Worm (Caenorhabditis elegans) whole organism, L4 larva: ENCODE results near the gene str-14.
A peak's percentile ranks its signal among the peaks of the same experiment; 100 is the strongest.

Experiments used
- F26F4.8 ChIP-seq: fragments of 200-800 bp; sonication (Bioruptor generic); conservative IDR thresholded peaks from 2 replicates; pipeline ENCODE4 v1.3.6; 2022; ENCODE audit warnings: missing genetic modification characterization, missing compliant biosample characterization
- F44E2.7 ChIP-seq: fragments of 200-800 bp; sonication (Bioruptor generic); IDR thresholded peaks from 2 replicates; pipeline ENCODE4 v2.1.2; 2022; ENCODE audit warnings: missing genetic modification characterization, missing compliant biosample characterization
- T20F7.1 ChIP-seq: fragments of 200-800 bp; sonication (Bioruptor generic); optimal IDR thresholded peaks from 2 replicates; lab custom pipeline; 2018; ENCODE audit warnings: mild to moderate bottlenecking, missing genetic modification characterization, missing compliant biosample characterization
- Y48G9A.11 ChIP-seq: fragments of 200-800 bp; sonication (Bioruptor generic); IDR thresholded peaks from 2 replicates; pipeline ENCODE4 v1.3.6; 2022; ENCODE audit warnings: missing genetic modification reagents, missing genetic modification characterization, missing compliant biosample characterization
- ZK337.2 ChIP-seq: fragments of 200-800 bp; sonication (Bioruptor generic); IDR thresholded peaks from 2 replicates; pipeline ENCODE4 v1.3.6; 2022; ENCODE audit warnings: missing genetic modification reagents, missing genetic modification characterization, missing compliant biosample characterization
- aha-1 ChIP-seq: fragments of 150-350 bp; peaks from one replicate; lab custom pipeline; 2014; ENCODE audit warnings: missing biosample characterization, missing genetic modification characterization
- ceh-28 ChIP-seq: fragments of 150-350 bp; optimal IDR thresholded peaks from 2 replicates; lab custom pipeline; 2014; ENCODE audit warnings: missing biosample characterization, missing genetic modification reagents, missing genetic modification characterization
- ceh-32 ChIP-seq: sonication (generic microtip); optimal IDR thresholded peaks from 2 replicates; lab custom pipeline; 2016; ENCODE audit warnings: mild to moderate bottlenecking, missing genetic modification characterization, missing compliant biosample characterization; ENCODE audit not compliant: poor library complexity
- ceh-44 ChIP-seq: fragments of 200-800 bp; sonication (Bioruptor generic); IDR thresholded peaks from 2 replicates; pipeline ENCODE4 v1.3.6; 2022; ENCODE audit warnings: missing genetic modification reagents, missing genetic modification characterization, missing compliant biosample characterization
- ceh-82 ChIP-seq: sonication (generic microtip); optimal IDR thresholded peaks from 2 replicates; lab custom pipeline; 2017; ENCODE audit warnings: missing biosample characterization, missing genetic modification characterization
- cey-2 ChIP-seq: sonication (generic microtip); optimal IDR thresholded peaks from 3 replicates; lab custom pipeline; 2017; ENCODE audit warnings: missing genetic modification characterization, mild to moderate bottlenecking, missing compliant biosample characterization, antibody characterized with exemption, borderline replicate concordance; ENCODE audit not compliant: insufficient read depth
- dmd-9 ChIP-seq: fragments of 200-800 bp; sonication (Bioruptor generic); IDR thresholded peaks from 2 replicates; pipeline ENCODE4 v1.3.6; 2022; ENCODE audit warnings: missing genetic modification reagents, missing genetic modification characterization, missing compliant biosample characterization
- duxl-1 ChIP-seq: sonication (generic microtip); optimal IDR thresholded peaks from 2 replicates; lab custom pipeline; 2016; ENCODE audit warnings: mild to moderate bottlenecking, missing genetic modification characterization, moderate library complexity, missing compliant biosample characterization; ENCODE audit not compliant: poor library complexity
- dve-1 ChIP-seq: sonication (generic microtip); optimal IDR thresholded peaks from 2 replicates; lab custom pipeline; 2017; ENCODE audit warnings: antibody characterized with exemption, mild to moderate bottlenecking, missing genetic modification characterization, missing compliant biosample characterization; ENCODE audit not compliant: insufficient read depth
- egl-43 ChIP-seq: fragments of 200-800 bp; sonication (Bioruptor generic); IDR thresholded peaks from 2 replicates; pipeline ENCODE4 v1.3.6; 2022; ENCODE audit warnings: missing genetic modification reagents, missing genetic modification characterization, missing compliant biosample characterization
- fkh-10 ChIP-seq: fragments of 150-350 bp; optimal IDR thresholded peaks from 2 replicates; lab custom pipeline; 2014; ENCODE audit warnings: missing biosample characterization, missing genetic modification reagents, missing genetic modification characterization
- gei-8 ChIP-seq: fragments of 200-800 bp; sonication (Bioruptor generic); optimal IDR thresholded peaks from 2 replicates; lab custom pipeline; 2018; ENCODE audit warnings: mild to moderate bottlenecking, missing genetic modification characterization, missing compliant biosample characterization
- lin-1 ChIP-seq: fragments of 200-800 bp; sonication (Bioruptor generic); IDR thresholded peaks from 2 replicates; pipeline ENCODE4 v1.3.6; 2022; ENCODE audit warnings: missing genetic modification reagents, missing genetic modification characterization, missing compliant biosample characterization
- lin-13 ChIP-seq: fragments of 150-350 bp; optimal IDR thresholded peaks from 2 replicates; lab custom pipeline; 2014; ENCODE audit warnings: missing biosample characterization, missing genetic modification reagents, missing genetic modification characterization
- lsy-2 ChIP-seq, 2 experiments: fragments of 150-350 bp in 1 of 2; sonication (generic microtip) in 1 of 2; optimal IDR thresholded peaks; 2 replicates each; lab custom pipeline; 2014 to 2017; ENCODE audit warnings: missing biosample characterization in 2 of 2, missing genetic modification characterization in 2 of 2
- madf-5 ChIP-seq, 2 experiments: fragments of 200-800 bp; sonication (Bioruptor generic); IDR thresholded peaks; 2 replicates each; pipeline ENCODE4 v1.3.6; 2022; ENCODE audit warnings: missing compliant biosample characterization in 2 of 2, missing genetic modification characterization in 2 of 2
- mdt-29 ChIP-seq: fragments of 200-800 bp; sonication (Bioruptor generic); IDR thresholded peaks from 2 replicates; pipeline ENCODE4 v1.3.6; 2022; ENCODE audit warnings: missing genetic modification reagents, missing genetic modification characterization, missing compliant biosample characterization
- mep-1 ChIP-seq: fragments of 150-350 bp; sonication (generic microtip); optimal IDR thresholded peaks from 3 replicates; lab custom pipeline; 2014; ENCODE audit warnings: missing biosample characterization, missing genetic modification characterization
- mes-2 ChIP-seq: sonication (generic microtip); optimal IDR thresholded peaks from 2 replicates; lab custom pipeline; 2016; ENCODE audit warnings: missing genotype, mild to moderate bottlenecking, missing genetic modification characterization, missing compliant biosample characterization; ENCODE audit not compliant: poor library complexity, severe bottlenecking
- nhr-11 ChIP-seq: fragments of 150-350 bp; optimal IDR thresholded peaks from 2 replicates; lab custom pipeline; 2014; ENCODE audit warnings: missing biosample characterization, missing genetic modification characterization
- nhr-28 ChIP-seq: fragments of 150-350 bp; optimal IDR thresholded peaks from 2 replicates; lab custom pipeline; 2014; ENCODE audit warnings: missing biosample characterization, missing genetic modification characterization
- nhr-6 ChIP-seq: fragments of 150-350 bp; optimal IDR thresholded peaks from 2 replicates; lab custom pipeline; 2014; ENCODE audit warnings: missing biosample characterization, missing genetic modification characterization
- php-3 ChIP-seq: fragments of 200-800 bp; sonication (Bioruptor generic); IDR thresholded peaks from 2 replicates; pipeline ENCODE4 v1.3.6; 2022; ENCODE audit warnings: missing genetic modification reagents, missing genetic modification characterization, missing compliant biosample characterization
- pqm-1 ChIP-seq: sonication (generic microtip); optimal IDR thresholded peaks from 2 replicates; lab custom pipeline; 2017; ENCODE audit warnings: missing biosample characterization, missing genetic modification characterization
- skn-1 ChIP-seq: fragments of 150-350 bp; optimal IDR thresholded peaks from 2 replicates; lab custom pipeline; 2014; ENCODE audit warnings: missing biosample characterization, missing genetic modification characterization
- snpc-1.2 ChIP-seq: fragments of 200-800 bp; sonication (Bioruptor generic); IDR thresholded peaks from 2 replicates; pipeline ENCODE4 v1.3.6; 2022; ENCODE audit warnings: missing genetic modification reagents, missing genetic modification characterization, missing compliant biosample characterization
- tra-1 ChIP-seq: fragments of 200-800 bp; sonication (Bioruptor generic); IDR thresholded peaks from 2 replicates; pipeline ENCODE4 v1.3.6; 2022; ENCODE audit warnings: missing genetic modification reagents, missing genetic modification characterization, missing compliant biosample characterization
- unc-130 ChIP-seq: sonication (generic microtip); optimal IDR thresholded peaks from 2 replicates; lab custom pipeline; 2016; ENCODE audit warnings: missing genetic modification reagents, missing genetic modification characterization, missing compliant biosample characterization
- unc-62 ChIP-seq, 3 experiments: fragments of 150-350 bp in 1 of 3; sonication (generic microtip); optimal IDR thresholded peaks in 2 of 3; peaks in 1 of 3; 1 replicate in 1 of 3; 2 replicates in 2 of 3; lab custom pipeline; 2014 to 2017; ENCODE audit warnings: missing biosample characterization in 3 of 3, missing genetic modification characterization in 3 of 3, missing genetic modification reagents in 3 of 3, missing genotype in 1 of 3
- zfp-2 ChIP-seq: sonication (generic microtip); optimal IDR thresholded peaks from 2 replicates; lab custom pipeline; 2016; ENCODE audit warnings: mild to moderate bottlenecking, missing genetic modification characterization, missing compliant biosample characterization
- zip-2 ChIP-seq: fragments of 150-350 bp; optimal IDR thresholded peaks from 2 replicates; lab custom pipeline; 2014; ENCODE audit warnings: missing biosample characterization, missing genetic modification characterization

str-14 gene

DNA sequence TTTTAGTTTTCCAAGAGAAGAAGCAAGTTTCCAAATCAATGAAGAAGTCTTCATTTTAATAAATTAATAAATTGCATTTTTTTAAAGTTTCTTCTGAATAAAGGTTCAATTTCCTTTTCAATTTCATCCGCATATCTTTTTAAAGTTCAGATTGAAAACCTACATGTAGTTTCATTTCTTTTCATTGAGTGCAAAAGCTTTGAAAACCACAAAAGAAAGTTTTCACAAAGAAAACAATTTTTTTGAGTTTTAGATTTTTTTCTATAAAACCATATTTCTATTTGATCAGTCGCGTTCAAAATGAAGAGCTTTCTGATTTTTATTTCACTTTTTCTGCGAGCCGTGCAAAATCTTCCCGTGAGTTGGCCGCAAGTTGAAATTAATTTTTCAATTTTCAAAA lies 9.3 kb downstream of the str-14 start, which contains the start of gene T08G3.6:
Gene T08G3.6 (plus strand): TSS at position 301 of the 400 bp plus-strand sequence.
- TF ChIP-seq madf-5 (GFP tag; IDR thresholded peaks at IDR 0.05; lab: Robert Waterston, UW) (no peak), F44E2.7 (GFP tag; lab: Robert Waterston, UW) (no peak)

DNA sequence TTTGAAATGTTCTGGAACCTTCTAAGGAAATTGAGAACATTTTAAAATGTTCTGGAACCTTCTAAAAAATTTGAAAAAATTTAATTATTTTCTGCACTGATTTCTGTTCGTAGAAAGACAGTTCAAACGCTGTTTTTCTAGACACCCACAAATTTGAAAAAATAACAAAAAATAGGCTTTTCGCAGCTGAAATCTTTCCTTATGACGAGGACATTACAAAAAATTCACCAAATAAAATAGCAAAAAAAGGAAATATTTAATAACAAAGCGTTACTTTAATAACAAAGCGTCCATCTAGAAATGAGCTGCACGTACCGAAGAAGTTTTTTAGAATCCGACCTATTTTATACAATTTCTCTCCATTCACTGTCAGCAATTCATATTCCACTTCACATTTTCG lies 11.3 kb downstream of the str-14 start, which contains the start of gene srh-141:
Gene srh-141 (plus strand): TSS at position 301 of the 400 bp plus-strand sequence.
- TF ChIP-seq F26F4.8 (GFP tag; lab: Robert Waterston, UW) (no peak), unc-62 (GFP tag; optimal IDR thresholded peaks at IDR 0.05 in 1 of 2; lab: Kevin White, UChicago) (peak in 1 of 2 experiments; percentile 60), unc-62 (tag; optimal IDR thresholded peaks at IDR 0.05; lab: Kevin White, UChicago) (no peak)

DNA sequence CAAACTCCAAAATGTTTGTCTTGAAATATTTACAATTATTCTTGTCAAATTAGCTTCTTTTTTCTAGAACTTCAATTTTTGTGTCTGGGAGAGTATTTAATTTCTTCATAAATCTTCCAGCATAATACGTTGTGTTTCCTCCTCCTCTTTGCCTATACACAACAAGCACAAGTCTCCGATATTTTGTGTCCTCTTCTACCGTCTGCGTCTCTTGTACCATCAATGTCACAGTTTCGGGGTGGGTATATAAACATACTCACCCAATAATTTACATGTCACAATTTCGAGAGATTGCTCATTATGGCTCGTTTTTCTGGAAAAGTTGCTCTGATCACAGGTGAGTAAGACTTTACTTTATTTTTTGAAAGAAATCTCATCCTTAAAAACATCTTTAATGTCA lies 17.4 kb downstream of the str-14 start, which contains the start of gene F26D2.15:
Gene F26D2.15 (plus strand): TSS at position 301 of the 400 bp plus-strand sequence.
- TF ChIP-seq unc-62 (GFP tag; optimal IDR thresholded peaks at IDR 0.05 in 1 of 2; lab: Kevin White, UChicago) (peak in 1 of 2 experiments; percentile 72), unc-62 (tag; optimal IDR thresholded peaks at IDR 0.05; lab: Kevin White, UChicago) (no peak), php-3 (GFP tag; lab: Robert Waterston, UW) (no peak), mep-1 (tag; lab: Kevin White, UChicago) (no peak)

DNA sequence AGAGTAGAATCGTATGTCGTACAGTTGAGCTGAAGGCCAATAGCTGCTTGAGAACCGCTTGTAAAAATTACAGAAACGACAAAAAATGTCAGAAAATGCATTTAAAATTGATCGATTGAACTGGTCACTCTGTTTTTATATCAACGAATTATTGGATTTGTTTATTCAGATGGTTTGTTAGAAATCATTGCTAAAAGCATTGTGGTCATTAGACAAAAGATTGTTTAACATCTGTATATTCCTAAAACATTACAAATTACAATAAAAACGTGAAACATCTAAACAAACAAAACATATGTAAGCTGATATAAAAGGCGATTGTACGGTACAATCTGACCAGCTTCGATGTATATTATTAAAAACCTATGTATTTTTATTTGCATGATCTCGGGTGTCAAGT lies 19.5 kb downstream of the str-14 start, which contains the start of the genes F26D2.13 and F26D2.14:
Gene F26D2.13 (minus strand): TSS at position 101 of the 400 bp plus-strand sequence.
Gene F26D2.14 (plus strand): TSS at position 346 of the 400 bp plus-strand sequence.
- peak; percentile 82 for TF ChIP-seq aha-1 (tag; lab: Kevin White, UChicago)
- TF ChIP-seq ceh-32 (tag; lab: Kevin White, UChicago): no peak

DNA sequence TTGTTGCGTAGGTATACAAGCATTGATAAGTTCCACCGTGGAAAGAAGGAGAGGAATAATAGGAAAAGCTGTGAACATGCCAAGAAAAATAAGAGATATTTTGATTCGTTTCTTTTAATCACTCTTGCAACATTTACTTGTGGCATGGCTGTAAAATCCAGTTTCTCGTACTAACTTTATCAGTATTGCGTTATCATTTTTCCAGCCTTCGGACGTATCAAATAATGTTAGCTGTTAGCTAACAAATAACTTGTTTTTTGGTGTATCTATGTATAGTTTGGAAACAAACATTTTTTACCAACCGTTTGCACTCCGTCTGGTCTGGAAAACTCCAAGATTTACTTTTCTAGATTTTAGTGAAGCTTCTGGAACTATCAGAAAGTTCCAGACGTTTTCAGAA lies 21.5 kb downstream of the str-14 start, which contains the start of gene clec-234:
Gene clec-234 (minus strand): TSS at position 101 of the 400 bp plus-strand sequence.
- TF ChIP-seq mdt-29 (GFP tag; lab: Robert Waterston, UW) (no peak), ceh-28 (no peak), nhr-11 (tag; lab: Kevin White, UChicago) (no peak), php-3 (GFP tag; lab: Robert Waterston, UW) (no peak), unc-130 (GFP tag; lab: Kevin White, UChicago) (no peak), ceh-44 (GFP tag; lab: Robert Waterston, UW) (no peak), snpc-1.2 (GFP tag; lab: Robert Waterston, UW) (no peak), ceh-82 (tag; lab: Kevin White, UChicago) (no peak), gei-8 (GFP tag; lab: Kevin White, UChicago) (no peak), nhr-6 (tag; lab: Kevin White, UChicago) (no peak), zfp-2 (tag; lab: Kevin White, UChicago) (no peak)
- TF ChIP-seq, all 104 proteins: peak for 0

DNA sequence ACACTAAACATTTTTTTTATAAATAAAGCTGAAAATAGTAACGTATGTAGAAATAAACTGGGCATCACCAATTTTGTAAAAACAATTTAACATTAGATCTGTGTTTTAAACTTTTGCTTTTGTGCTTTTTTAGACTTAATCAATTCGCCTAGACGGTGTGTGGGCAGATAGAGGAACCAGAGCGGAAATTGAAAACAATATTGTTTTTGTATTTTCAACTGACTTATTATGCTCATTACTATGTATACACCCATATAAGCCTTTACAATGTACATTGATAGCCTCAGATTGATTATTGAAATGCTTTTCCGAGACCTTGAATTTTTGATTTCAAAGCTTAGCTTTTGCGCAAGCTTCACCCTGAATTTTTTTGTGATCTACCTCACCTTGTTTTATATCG lies 25.0 kb downstream of the str-14 start, which contains the start of gene str-73:
Gene str-73 (plus strand): TSS at position 301 of the 400 bp plus-strand sequence.
- TF ChIP-seq fkh-10 (no peak), aha-1 (tag; lab: Kevin White, UChicago) (no peak), nhr-28 (tag; lab: Kevin White, UChicago) (no peak), Y48G9A.11 (GFP tag; lab: Robert Waterston, UW) (no peak), gei-8 (GFP tag; lab: Kevin White, UChicago) (no peak), T20F7.1 (GFP tag; lab: Kevin White, UChicago) (no peak), mes-2 (tag; lab: Kevin White, UChicago) (no peak)

DNA sequence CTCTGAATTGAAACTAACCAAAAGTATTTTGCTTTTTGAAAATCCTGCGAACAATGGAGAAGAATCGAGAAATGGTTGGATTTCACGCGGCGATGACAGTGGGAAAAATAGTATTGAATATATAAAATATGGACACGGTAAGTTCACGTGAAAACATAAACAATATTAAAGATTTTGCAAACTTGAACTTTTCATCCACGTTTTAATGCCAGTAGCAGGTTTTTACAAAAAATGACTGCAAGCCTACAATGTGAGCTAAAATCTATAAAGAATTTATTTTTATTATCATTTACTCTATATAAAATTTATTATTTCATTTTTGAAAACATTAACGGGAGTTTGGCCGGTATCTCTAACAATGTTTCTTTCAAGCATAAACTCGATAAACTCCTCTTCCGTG lies 25.5 kb downstream of the str-14 start, which contains the start of gene F26D2.10:
Gene F26D2.10 (minus strand): TSS at position 101 of the 400 bp plus-strand sequence.
- TF ChIP-seq lin-1 (GFP tag; lab: Robert Waterston, UW) (no peak), nhr-6 (tag; lab: Kevin White, UChicago) (no peak), dmd-9 (no peak), duxl-1 (tag; lab: Kevin White, UChicago) (no peak), ZK337.2 (no peak), zip-2 (tag; lab: Kevin White, UChicago) (no peak), dve-1 (tag; lab: Kevin White, UChicago) (no peak), pqm-1 (tag; lab: Kevin White, UChicago) (no peak), tra-1 (no peak), cey-2 (tag; lab: Kevin White, UChicago) (no peak), mep-1 (tag; lab: Kevin White, UChicago) (no peak), fkh-10 (no peak), egl-43 (GFP tag; lab: Robert Waterston, UW) (no peak), lsy-2 (tag; optimal IDR thresholded peaks at IDR 0.05; lab: Kevin White, UChicago) (no peak), ceh-32 (tag; lab: Kevin White, UChicago) (no peak), skn-1 (tag; lab: Kevin White, UChicago) (no peak), lin-13 (no peak)
